Worm (Caenorhabditis elegans): ENCODE data around the gene R10E4.6.

Gene R10E4.6

ce11 chrIII:4269220-4269935 is 23.8 kb upstream of the R10E4.6 start, which contains the start of the genes sftb-1 and R10E4.1:
Gene sftb-1, minus strand, starts transcription at chrIII:4269270.
Gene R10E4.1, plus strand, starts transcription at chrIII:4269743.
- TF ChIP-seq ama-1 (optimal IDR thresholded peaks at IDR 0.05) (no peak), pqm-1 (tag; optimal IDR thresholded peaks at IDR 0.05) (peak; percentile 3), tbx-2 (tag; optimal IDR thresholded peaks at IDR 0.05) (peak; percentile 23), nhr-67 (tag; optimal IDR thresholded peaks at IDR 0.05) (no peak), lsy-12 (tag; optimal IDR thresholded peaks at IDR 0.05) (no peak), nhr-77 (tag; optimal IDR thresholded peaks at IDR 0.05) (no peak), ceh-82 (tag; optimal IDR thresholded peaks at IDR 0.05) (no peak), daf-12 (tag; optimal IDR thresholded peaks at IDR 0.05) (no peak), nhr-28 (tag; optimal IDR thresholded peaks at IDR 0.05) (no peak), ztf-11 (tag; optimal IDR thresholded peaks at IDR 0.05) (no peak), jun-1 (tag; optimal IDR thresholded peaks at IDR 0.05) (peak; percentile 37), ceh-9 (tag; optimal IDR thresholded peaks at IDR 0.05) (no peak), nfya-1 (tag; optimal IDR thresholded peaks at IDR 0.05; ENCODE audit: insufficient read depth) (peak; percentile 82), fkh-10 (GFP tag; optimal IDR thresholded peaks at IDR 0.05) (no peak), lin-15B (tag; optimal IDR thresholded peaks at IDR 0.05) (peak; percentile 75), nhr-43 (tag; optimal IDR thresholded peaks at IDR 0.05; ENCODE audit: poor library complexity, severe bottlenecking) (peak; percentile 30), egl-5 (tag; optimal IDR thresholded peaks at IDR 0.05) (no peak), sea-2 (GFP tag; optimal IDR thresholded peaks at IDR 0.05) (no peak), hmg-11 (tag; optimal IDR thresholded peaks at IDR 0.05) (peak; percentile 41), ztf-4 (tag; optimal IDR thresholded peaks at IDR 0.05) (no peak), unc-62 (GFP tag; optimal IDR thresholded peaks at IDR 0.05) (no peak), ceh-16 (tag; optimal IDR thresholded peaks at IDR 0.05) (no peak), nhr-76 (tag; optimal IDR thresholded peaks at IDR 0.05) (no peak), ceh-28 (tag; optimal IDR thresholded peaks at IDR 0.05) (peak; percentile 22), zag-1 (tag; optimal IDR thresholded peaks at IDR 0.05) (no peak), fkh-2 (tag; optimal IDR thresholded peaks at IDR 0.05) (no peak), R02D3.7 (tag; optimal IDR thresholded peaks at IDR 0.05) (peak; percentile 58), pha-4 (tag; optimal IDR thresholded peaks at IDR 0.05) (peak; percentile 69), fos-1 (tag; optimal IDR thresholded peaks at IDR 0.05) (no peak), ZK546.5 (tag; optimal IDR thresholded peaks at IDR 0.05) (no peak), unc-39 (tag; optimal IDR thresholded peaks at IDR 0.05) (no peak), skn-1 (tag; optimal IDR thresholded peaks at IDR 0.05) (no peak), nhr-12 (tag; optimal IDR thresholded peaks at IDR 0.05) (no peak), egl-27 (tag; optimal IDR thresholded peaks at IDR 0.05) (no peak), eor-1 (tag; optimal IDR thresholded peaks at IDR 0.05) (no peak), elt-2 (tag; optimal IDR thresholded peaks at IDR 0.05) (peak; percentile 30), nhr-23 (tag; optimal IDR thresholded peaks at IDR 0.05) (peak; percentile 71), aly-2 (tag; optimal IDR thresholded peaks at IDR 0.05) (no peak), mml-1 (tag; optimal IDR thresholded peaks at IDR 0.05) (no peak), nhr-25 (tag; optimal IDR thresholded peaks at IDR 0.05) (peak; percentile 68), mdl-1 (tag; optimal IDR thresholded peaks at IDR 0.05) (no peak), nhr-237 (tag; optimal IDR thresholded peaks at IDR 0.05) (no peak), elt-1 (tag; optimal IDR thresholded peaks at IDR 0.05) (no peak), nhr-11 (tag; optimal IDR thresholded peaks at IDR 0.05) (no peak), lin-39 (tag; optimal IDR thresholded peaks at IDR 0.05) (peak; percentile 77), snpc-4 (tag; optimal IDR thresholded peaks at IDR 0.05) (peak; percentile 81), elt-3 (tag; optimal IDR thresholded peaks at IDR 0.05) (no peak)
